Fruit fly (Drosophila melanogaster) whole organism, embryonic: Measurements from ENCODE around the gene CG34268.
A peak's percentile ranks its signal among the peaks of the same experiment; 100 is the strongest.

ENCODE experiments used
- CG11085 ChIP-seq: fragments of 200-800 bp; sonication (Bioruptor generic); IDR thresholded peaks from 2 replicates; pipeline ENCODE4 v1.3.6; 2022; ENCODE audit warnings: missing biosample characterization, missing genetic modification characterization
- CG11696 ChIP-seq: fragments of 200-800 bp; sonication (Bioruptor generic); IDR thresholded peaks from 2 replicates; pipeline ENCODE4 v1.3.6; 2022; ENCODE audit warnings: missing biosample characterization, missing genetic modification characterization
- CG12744 ChIP-seq: fragments of 200-800 bp; sonication (Bioruptor generic); optimal IDR thresholded peaks from 2 replicates; lab custom pipeline; 2016; ENCODE audit warnings: missing biosample characterization, missing genetic modification characterization
- CG14667 ChIP-seq: fragments of 200-800 bp; sonication (Bioruptor generic); IDR thresholded peaks from 2 replicates; pipeline ENCODE4 v1.3.6; 2022; ENCODE audit warnings: missing biosample characterization, missing genetic modification characterization
- CG1832 ChIP-seq: fragments of 200-800 bp; sonication (Bioruptor generic); optimal IDR thresholded peaks from 2 replicates; lab custom pipeline; 2017; ENCODE audit warnings: missing biosample characterization, mild to moderate bottlenecking, missing genetic modification characterization, inconsistent platforms
- CG18599 ChIP-seq: fragments of 200-800 bp; sonication (Bioruptor generic); optimal IDR thresholded peaks from 3 replicates; lab custom pipeline; 2017; ENCODE audit warnings: missing biosample characterization, missing genetic modification characterization, mild to moderate bottlenecking, moderate library complexity, missing genetic modification reagents
- CG2129 ChIP-seq: fragments of 200-800 bp; sonication (Bioruptor generic); IDR thresholded peaks from 2 replicates; pipeline ENCODE4 v1.3.6; 2022; ENCODE audit warnings: missing biosample characterization, missing genetic modification characterization; ENCODE audit not compliant: partially characterized antibody
- CG2889 ChIP-seq: fragments of 200-800 bp; sonication (Bioruptor generic); IDR thresholded peaks from 3 replicates; pipeline ENCODE4 v1.3.6; 2022; ENCODE audit warnings: missing biosample characterization, missing genetic modification characterization
- CG32772 ChIP-seq: fragments of 200-800 bp; sonication (Bioruptor generic); IDR thresholded peaks from 2 replicates; pipeline ENCODE4 v1.3.6; 2022; ENCODE audit warnings: missing biosample characterization, missing genetic modification characterization
- CG4328 ChIP-seq: fragments of 200-800 bp; sonication (Bioruptor generic); optimal IDR thresholded peaks from 3 replicates; lab custom pipeline; 2017; ENCODE audit warnings: missing biosample characterization, missing genetic modification reagents, missing genetic modification characterization
- CG4360 ChIP-seq: fragments of 200-800 bp; sonication (Bioruptor generic); IDR thresholded peaks from 2 replicates; pipeline ENCODE4 v1.3.6; 2022; ENCODE audit warnings: missing biosample characterization, missing genetic modification characterization
- CG4617 ChIP-seq: fragments of 200-800 bp; sonication (Bioruptor generic); optimal IDR thresholded peaks from 3 replicates; lab custom pipeline; 2016; ENCODE audit warnings: missing biosample characterization, missing genetic modification characterization, borderline replicate concordance
- CG5180 ChIP-seq: fragments of 200-800 bp; sonication (Bioruptor generic); optimal IDR thresholded peaks from 3 replicates; lab custom pipeline; 2017; ENCODE audit warnings: missing biosample characterization, missing genetic modification characterization, mild to moderate bottlenecking, moderate library complexity, missing genetic modification reagents
- CG5245 ChIP-seq: fragments of 200-800 bp; sonication (Bioruptor generic); optimal IDR thresholded peaks from 3 replicates; lab custom pipeline; 2016; ENCODE audit warnings: missing biosample characterization, missing genetic modification characterization
- CG6254 ChIP-seq: fragments of 200-800 bp; sonication (Bioruptor generic); optimal IDR thresholded peaks from 3 replicates; lab custom pipeline; 2017; ENCODE audit warnings: mild to moderate bottlenecking, missing biosample characterization, missing genetic modification reagents, missing genetic modification characterization
- CG7786 ChIP-seq: fragments of 200-800 bp; sonication (Bioruptor generic); optimal IDR thresholded peaks from 2 replicates; lab custom pipeline; 2016; ENCODE audit warnings: missing biosample characterization, missing genetic modification characterization
- CG7928 ChIP-seq: fragments of 200-800 bp; sonication (Bioruptor generic); optimal IDR thresholded peaks from 2 replicates; lab custom pipeline; 2017; ENCODE audit warnings: missing biosample characterization, mild to moderate bottlenecking, missing genetic modification characterization
- CG8089 ChIP-seq: fragments of 200-800 bp; sonication (Bioruptor generic); optimal IDR thresholded peaks from 3 replicates; lab custom pipeline; 2016; ENCODE audit warnings: missing biosample characterization, missing genetic modification characterization
- CG8281 ChIP-seq: fragments of 200-800 bp; sonication (Bioruptor generic); optimal IDR thresholded peaks from 2 replicates; lab custom pipeline; 2018; ENCODE audit warnings: missing biosample characterization, mild to moderate bottlenecking, missing genetic modification characterization, moderate library complexity
- CG8388 ChIP-seq: fragments of 200-800 bp; sonication (Bioruptor generic); optimal IDR thresholded peaks from 2 replicates; lab custom pipeline; 2019; ENCODE audit warnings: missing biosample characterization, mild to moderate bottlenecking, missing genetic modification characterization, moderate library complexity
- CG9215 ChIP-seq: fragments of 200-800 bp; sonication (Bioruptor generic); IDR thresholded peaks from 2 replicates; pipeline ENCODE4 v1.3.6; 2022; ENCODE audit warnings: missing biosample characterization, missing genetic modification characterization
- CG9876 ChIP-seq: fragments of 200-800 bp; sonication (Bioruptor generic); optimal IDR thresholded peaks from 2 replicates; lab custom pipeline; 2016; ENCODE audit warnings: missing biosample characterization, missing genetic modification characterization
- D19B ChIP-seq: fragments of 200-800 bp; sonication (Bioruptor generic); optimal IDR thresholded peaks from 2 replicates; lab custom pipeline; 2017; ENCODE audit warnings: missing biosample characterization, mild to moderate bottlenecking, missing genetic modification characterization
- Doc3 ChIP-seq: fragments of 200-800 bp; sonication (Bioruptor generic); IDR thresholded peaks from 3 replicates; pipeline ENCODE4 v1.3.6; 2022; ENCODE audit warnings: missing biosample characterization, missing genetic modification characterization; ENCODE audit not compliant: partially characterized antibody
- Fer1 ChIP-seq: fragments of 200-800 bp; sonication (Bioruptor generic); optimal IDR thresholded peaks from 2 replicates; lab custom pipeline; 2017; ENCODE audit warnings: missing biosample characterization, mild to moderate bottlenecking, missing genetic modification characterization
- Fer3 ChIP-seq: fragments of 200-800 bp; sonication (Bioruptor generic); optimal IDR thresholded peaks from 2 replicates; lab custom pipeline; 2018; ENCODE audit warnings: missing biosample characterization, mild to moderate bottlenecking, missing genetic modification characterization, moderate library complexity
- HLH4C ChIP-seq: fragments of 200-800 bp; sonication (Bioruptor generic); IDR thresholded peaks from 3 replicates; pipeline ENCODE4 v1.3.6; 2022; ENCODE audit warnings: missing biosample characterization, missing genetic modification characterization; ENCODE audit not compliant: partially characterized antibody
- Lhr ChIP-seq: fragments of 200-800 bp; sonication (Bioruptor generic); optimal IDR thresholded peaks from 3 replicates; lab custom pipeline; 2017; ENCODE audit warnings: mild to moderate bottlenecking, missing biosample characterization, missing genetic modification reagents, missing genetic modification characterization
- Meics ChIP-seq: fragments of 200-800 bp; sonication (Bioruptor generic); optimal IDR thresholded peaks from 2 replicates; lab custom pipeline; 2017; ENCODE audit warnings: missing biosample characterization, mild to moderate bottlenecking, missing genetic modification characterization
- NC2α ChIP-seq: fragments of 200-800 bp; sonication (Bioruptor generic); optimal IDR thresholded peaks from 2 replicates; lab custom pipeline; 2016; ENCODE audit warnings: missing biosample characterization, missing genetic modification characterization
- NK7.1 ChIP-seq: fragments of 200-800 bp; sonication (Bioruptor generic); optimal IDR thresholded peaks from 3 replicates; lab custom pipeline; 2016; ENCODE audit warnings: missing biosample characterization, missing genetic modification characterization
- Nf-YA ChIP-seq: fragments of 200-800 bp; sonication (Bioruptor generic); IDR thresholded peaks from 2 replicates; pipeline ENCODE4 v1.3.6; 2022; ENCODE audit warnings: missing biosample characterization, missing genetic modification characterization
- Pdp1 ChIP-seq, 2 experiments: fragments of 200-800 bp; sonication (Bioruptor generic); optimal IDR thresholded peaks; 3 replicates each; lab custom pipeline; 2016; ENCODE audit warnings: missing biosample characterization in 2 of 2, missing genetic modification characterization in 2 of 2, mild to moderate bottlenecking in 1 of 2, moderate library complexity in 1 of 2
- Sox102F ChIP-seq: fragments of 200-800 bp; sonication (Bioruptor generic); optimal IDR thresholded peaks from 2 replicates; lab custom pipeline; 2018; ENCODE audit warnings: missing biosample characterization, mild to moderate bottlenecking, missing genetic modification characterization, moderate library complexity
- Xbp1 ChIP-seq: fragments of 200-800 bp; sonication (Bioruptor generic); optimal IDR thresholded peaks from 3 replicates; lab custom pipeline; 2016; ENCODE audit warnings: missing biosample characterization, mild to moderate bottlenecking, missing genetic modification characterization
- az2 ChIP-seq: fragments of 200-800 bp; sonication (Bioruptor generic); optimal IDR thresholded peaks from 3 replicates; lab custom pipeline; 2016; ENCODE audit warnings: missing biosample characterization, missing genetic modification characterization
- bowl ChIP-seq: fragments of 200-800 bp; sonication (Bioruptor generic); IDR thresholded peaks from 2 replicates; pipeline ENCODE4 v1.3.6; 2022; ENCODE audit warnings: missing biosample characterization, missing genetic modification characterization
- chn ChIP-seq: fragments of 200-800 bp; sonication (Bioruptor generic); optimal IDR thresholded peaks from 2 replicates; lab custom pipeline; 2016; ENCODE audit warnings: missing biosample characterization, missing genetic modification characterization
- dati ChIP-seq: fragments of 200-800 bp; sonication (Bioruptor generic); IDR thresholded peaks from 2 replicates; pipeline ENCODE4 v1.3.6; 2022; ENCODE audit warnings: missing biosample characterization, missing genetic modification characterization
- ewg ChIP-seq: fragments of 200-800 bp; sonication (Bioruptor generic); optimal IDR thresholded peaks from 3 replicates; lab custom pipeline; 2017; ENCODE audit warnings: mild to moderate bottlenecking, missing biosample characterization, missing genetic modification reagents, missing genetic modification characterization
- gcm ChIP-seq: fragments of 200-800 bp; sonication (Bioruptor generic); optimal IDR thresholded peaks from 2 replicates; lab custom pipeline; 2019; ENCODE audit warnings: missing biosample characterization, mild to moderate bottlenecking, missing genetic modification characterization, moderate library complexity
- gsb-n ChIP-seq: fragments of 200-800 bp; sonication (Bioruptor generic); optimal IDR thresholded peaks from 3 replicates; lab custom pipeline; 2018; ENCODE audit warnings: missing biosample characterization, mild to moderate bottlenecking, missing genetic modification characterization
- pan ChIP-seq, 4 experiments: fragments of >200 bp in 3 of 4; fragments of 200-800 bp in 1 of 4; sonication (Bioruptor generic) in 1 of 4; optimal IDR thresholded peaks in 3 of 4; IDR thresholded peaks in 1 of 4; 2 replicates each; pipeline versions ENCODE4 v1.3.6 to Lab custom; 2017 to 2022; ENCODE audit warnings: missing biosample characterization in 2 of 4, missing genetic modification characterization in 2 of 4, mixed read lengths in 1 of 4
- sc ChIP-seq, 3 experiments: fragments of >200 bp in 2 of 3; fragments of 200-800 bp in 1 of 3; sonication (Bioruptor generic) in 1 of 3; optimal IDR thresholded peaks; 2 replicates in 2 of 3; 3 replicates in 1 of 3; lab custom pipeline; 2017; ENCODE audit warnings: mild to moderate bottlenecking in 1 of 3, missing biosample characterization in 1 of 3, missing genetic modification characterization in 1 of 3, missing genetic modification reagents in 1 of 3
- sug ChIP-seq: fragments of 200-800 bp; optimal IDR thresholded peaks from 2 replicates; lab custom pipeline; 2019; ENCODE audit warnings: missing biosample characterization, mild to moderate bottlenecking, missing genetic modification characterization, moderate library complexity
- tll ChIP-seq, 2 experiments: fragments of 200-800 bp in 1 of 2; fragments of >200 bp in 1 of 2; sonication (Bioruptor generic) in 1 of 2; optimal IDR thresholded peaks; 2 replicates each; lab custom pipeline; 2017 to 2019; ENCODE audit warnings: missing biosample characterization in 2 of 2, missing genetic modification characterization in 2 of 2, mild to moderate bottlenecking in 1 of 2, moderate library complexity in 1 of 2
- tup ChIP-seq: fragments of 200-800 bp; sonication (Bioruptor generic); optimal IDR thresholded peaks from 2 replicates; lab custom pipeline; 2016; ENCODE audit warnings: missing biosample characterization, mild to moderate bottlenecking, missing genetic modification characterization, moderate library complexity
- vnd ChIP-seq: fragments of 200-800 bp; sonication (Bioruptor generic); IDR thresholded peaks from 3 replicates; pipeline ENCODE4 v1.3.6; 2022; ENCODE audit warnings: missing biosample characterization, missing genetic modification characterization; ENCODE audit not compliant: partially characterized antibody

CG34268 gene

dm6 chr3L:533807-534206 is 33.0 kb downstream of the CG34268 start (continued):
- no peak for TF ChIP-seq sc (optimal IDR thresholded peaks at IDR 0.05; lab: Kevin White, UChicago)
- no peak for TF ChIP-seq sc (GFP tag; optimal IDR thresholded peaks at IDR 0.05; lab: Kevin White, UChicago)
- no peak for TF ChIP-seq sug (tag; lab: Kevin White, UChicago)
- TF ChIP-seq CG5180 (GFP tag; lab: Kevin White, UChicago): no peak
- no peak for TF ChIP-seq CG5245 (GFP tag; lab: Kevin White, UChicago)
- TF ChIP-seq CG14667: peak; percentile 32; the same call in 1 of the 2 replicates
- TF ChIP-seq az2: no peak
- TF ChIP-seq CG2889 (GFP tag; lab: Robert Waterston, UW): no peak
- no peak for TF ChIP-seq CG8281 (tag; lab: Kevin White, UChicago)
- no peak for TF ChIP-seq CG8388
- TF ChIP-seq CG4617 (GFP tag; lab: Kevin White, UChicago): no peak
- TF ChIP-seq CG7786: no peak
- peak in 1 of 2 experiments; percentile 3 for TF ChIP-seq Pdp1 (GFP tag; optimal IDR thresholded peaks at IDR 0.05; lab: Kevin White, UChicago)
- no peak for TF ChIP-seq CG9215
- no peak for TF ChIP-seq ewg (GFP tag; lab: Kevin White, UChicago)
- no peak for TF ChIP-seq chn (GFP tag; lab: Kevin White, UChicago)
- no peak for TF ChIP-seq CG1832 (GFP tag; lab: Kevin White, UChicago)
- TF ChIP-seq CG11696: 0 out of 2 replicates have a peak, but pooled peaks have one; percentile 12
- 0 out of 3 replicates have a peak, but pooled peaks have one; percentile 47 for TF ChIP-seq vnd
- peak; percentile 4 for TF ChIP-seq Xbp1
- TF ChIP-seq Sox102F: peak; percentile 37
- no peak for TF ChIP-seq CG4328 (GFP tag; lab: Kevin White, UChicago)
- TF ChIP-seq CG11085 (GFP tag; lab: Robert Waterston, UW): no peak
- no peak for TF ChIP-seq CG32772 (GFP tag; lab: Robert Waterston, UW)
- no peak for TF ChIP-seq NC2α (GFP tag; lab: Kevin White, UChicago)
- 0 out of 2 replicates have a peak, but pooled peaks have one; percentile 27 for TF ChIP-seq CG2129
- peak; percentile 69 for TF ChIP-seq Doc3
- no peak for TF ChIP-seq gcm (GFP tag; lab: Kevin White, UChicago)
- no peak for TF ChIP-seq NK7.1 (GFP tag; lab: Kevin White, UChicago)
- TF ChIP-seq CG6254 (GFP tag; lab: Kevin White, UChicago): no peak
- 0 out of 3 replicates have a peak, but pooled peaks have one; percentile 33 for TF ChIP-seq HLH4C (GFP tag; lab: Robert Waterston, UW)
- no peak for TF ChIP-seq CG12744 (GFP tag; lab: Kevin White, UChicago)
- no peak for TF ChIP-seq CG9876 (GFP tag; lab: Kevin White, UChicago)
- TF ChIP-seq Nf-YA (GFP tag; lab: Robert Waterston, UW): no peak
- no peak for TF ChIP-seq pan (optimal IDR thresholded peaks at IDR 0.05; lab: Kevin White, UChicago)
- peak in 1 of 2 experiments; percentile 39 for TF ChIP-seq pan (GFP tag; optimal IDR thresholded peaks at IDR 0.05 in 1 of 2, IDR thresholded peaks at IDR 0.05 in 1 of 2)
- no peak for TF ChIP-seq D19B (GFP tag; lab: Kevin White, UChicago)
- no peak for TF ChIP-seq gsb-n (tag; lab: Kevin White, UChicago)
- TF ChIP-seq CG4360: no peak
- TF ChIP-seq Meics: no peak
- peak; percentile 31 for TF ChIP-seq CG18599
- no peak for TF ChIP-seq CG7928
- no peak for TF ChIP-seq bowl (GFP tag; lab: Robert Waterston, UW)
- TF ChIP-seq Fer3 (tag; lab: Kevin White, UChicago): no peak
- TF ChIP-seq tll (GFP tag; optimal IDR thresholded peaks at IDR 0.05; lab: Kevin White, UChicago): no peak
- TF ChIP-seq tup (GFP tag; lab: Kevin White, UChicago): no peak
- TF ChIP-seq dati (GFP tag; lab: Robert Waterston, UW): no peak
- no peak for TF ChIP-seq Lhr
- TF ChIP-seq Fer1: no peak
- no peak for TF ChIP-seq CG8089 (GFP tag; lab: Kevin White, UChicago)
